Worm (Caenorhabditis elegans) whole organism, L4 larva: ENCODE measurements around the gene rig-4.
A peak's percentile ranks its signal among the peaks of the same experiment; 100 is the strongest.

ENCODE experiments used
- F10B5.3 ChIP-seq: sonication (generic microtip); optimal IDR thresholded peaks from 2 replicates; lab custom pipeline; 2016; ENCODE audit warnings: mild to moderate bottlenecking, missing genetic modification characterization, missing compliant biosample characterization
- Y105C5A.15 ChIP-seq: fragments of 200-800 bp; sonication (Bioruptor generic); IDR thresholded peaks from 2 replicates; pipeline ENCODE4 v1.3.6; 2022; ENCODE audit warnings: missing genetic modification characterization, missing compliant biosample characterization
- aha-1 ChIP-seq: fragments of 150-350 bp; peaks from one replicate; lab custom pipeline; 2014; ENCODE audit warnings: missing biosample characterization, missing genetic modification characterization
- ama-1 ChIP-seq: fragments of 150-350 bp; optimal IDR thresholded peaks from 2 replicates; lab custom pipeline; 2014; ENCODE audit warnings: inconsistent platforms, mixed read lengths
- ceh-20 ChIP-seq: fragments of 200-800 bp; sonication (Bioruptor generic); IDR thresholded peaks from 2 replicates; pipeline ENCODE4 v1.3.6; 2022; ENCODE audit warnings: missing genetic modification reagents, missing genetic modification characterization, missing compliant biosample characterization
- ceh-32 ChIP-seq: sonication (generic microtip); optimal IDR thresholded peaks from 2 replicates; lab custom pipeline; 2016; ENCODE audit warnings: mild to moderate bottlenecking, missing genetic modification characterization, missing compliant biosample characterization; ENCODE audit not compliant: poor library complexity
- ceh-82 ChIP-seq: sonication (generic microtip); optimal IDR thresholded peaks from 2 replicates; lab custom pipeline; 2017; ENCODE audit warnings: missing biosample characterization, missing genetic modification characterization
- daf-16 ChIP-seq, 3 experiments: sonication (generic microtip); optimal IDR thresholded peaks; 2 replicates each; lab custom pipeline; 2016 to 2017; ENCODE audit warnings: missing genetic modification characterization in 3 of 3, missing genetic modification reagents in 3 of 3, mild to moderate bottlenecking in 2 of 3, missing compliant biosample characterization in 2 of 3, missing biosample characterization in 1 of 3, moderate library complexity in 1 of 3
- daf-19 ChIP-seq: fragments of 200-800 bp; sonication (Bioruptor generic); conservative IDR thresholded peaks from 2 replicates; pipeline ENCODE4 v1.3.6; 2022; ENCODE audit warnings: missing genetic modification characterization, missing compliant biosample characterization
- duxl-1 ChIP-seq: sonication (generic microtip); optimal IDR thresholded peaks from 2 replicates; lab custom pipeline; 2016; ENCODE audit warnings: mild to moderate bottlenecking, missing genetic modification characterization, moderate library complexity, missing compliant biosample characterization; ENCODE audit not compliant: poor library complexity
- dve-1 ChIP-seq: sonication (generic microtip); optimal IDR thresholded peaks from 2 replicates; lab custom pipeline; 2017; ENCODE audit warnings: antibody characterized with exemption, mild to moderate bottlenecking, missing genetic modification characterization, missing compliant biosample characterization; ENCODE audit not compliant: insufficient read depth
- egl-27 ChIP-seq: sonication (generic microtip); optimal IDR thresholded peaks from 3 replicates; lab custom pipeline; 2017; ENCODE audit warnings: missing biosample characterization, missing genetic modification reagents, missing genetic modification characterization
- egl-43 ChIP-seq: fragments of 200-800 bp; sonication (Bioruptor generic); IDR thresholded peaks from 2 replicates; pipeline ENCODE4 v1.3.6; 2022; ENCODE audit warnings: missing genetic modification reagents, missing genetic modification characterization, missing compliant biosample characterization
- hlh-11 ChIP-seq: fragments of 200-800 bp; sonication (Bioruptor generic); optimal IDR thresholded peaks from 2 replicates; lab custom pipeline; 2018; ENCODE audit warnings: mild to moderate bottlenecking, missing genetic modification characterization, missing compliant biosample characterization
- jun-1 ChIP-seq: fragments of 150-350 bp; optimal IDR thresholded peaks from 2 replicates; lab custom pipeline; 2014; ENCODE audit warnings: missing biosample characterization, missing genetic modification reagents, missing genetic modification characterization
- mdl-1 ChIP-seq, 2 experiments: fragments of 150-350 bp in 1 of 2; sonication (generic microtip) in 1 of 2; optimal IDR thresholded peaks; 2 replicates each; lab custom pipeline; 2014 to 2017; ENCODE audit warnings: missing biosample characterization in 2 of 2, missing genetic modification characterization in 2 of 2
- mes-2 ChIP-seq: sonication (generic microtip); optimal IDR thresholded peaks from 2 replicates; lab custom pipeline; 2016; ENCODE audit warnings: missing genotype, mild to moderate bottlenecking, missing genetic modification characterization, missing compliant biosample characterization; ENCODE audit not compliant: poor library complexity, severe bottlenecking
- mxl-3 ChIP-seq: fragments of 200-800 bp; sonication (Bioruptor generic); optimal IDR thresholded peaks from 2 replicates; lab custom pipeline; 2018; ENCODE audit warnings: mild to moderate bottlenecking, missing genetic modification characterization, missing compliant biosample characterization
- nhr-10 ChIP-seq: fragments of 150-350 bp; optimal IDR thresholded peaks from 2 replicates; lab custom pipeline; 2014; ENCODE audit warnings: missing biosample characterization, missing genetic modification characterization
- nhr-102 ChIP-seq: sonication (generic microtip); optimal IDR thresholded peaks from 2 replicates; lab custom pipeline; 2016; ENCODE audit warnings: mild to moderate bottlenecking, missing genetic modification characterization, moderate library complexity, missing compliant biosample characterization
- nhr-11 ChIP-seq: fragments of 150-350 bp; optimal IDR thresholded peaks from 2 replicates; lab custom pipeline; 2014; ENCODE audit warnings: missing biosample characterization, missing genetic modification characterization
- nhr-28 ChIP-seq: fragments of 150-350 bp; optimal IDR thresholded peaks from 2 replicates; lab custom pipeline; 2014; ENCODE audit warnings: missing biosample characterization, missing genetic modification characterization
- nhr-41 ChIP-seq: fragments of 200-800 bp; sonication (Bioruptor generic); IDR thresholded peaks from 2 replicates; pipeline ENCODE4 v1.3.6; 2022; ENCODE audit warnings: missing genetic modification reagents, missing genetic modification characterization, missing compliant biosample characterization
- nhr-6 ChIP-seq: fragments of 150-350 bp; optimal IDR thresholded peaks from 2 replicates; lab custom pipeline; 2014; ENCODE audit warnings: missing biosample characterization, missing genetic modification characterization
- nhr-77 ChIP-seq: fragments of 150-350 bp; optimal IDR thresholded peaks from 2 replicates; lab custom pipeline; 2014; ENCODE audit warnings: missing biosample characterization, missing genetic modification characterization
- pqm-1 ChIP-seq: sonication (generic microtip); optimal IDR thresholded peaks from 2 replicates; lab custom pipeline; 2017; ENCODE audit warnings: missing biosample characterization, missing genetic modification characterization
- sdz-12 ChIP-seq: fragments of 200-800 bp; sonication (Bioruptor generic); optimal IDR thresholded peaks from 2 replicates; lab custom pipeline; 2018; ENCODE audit warnings: mild to moderate bottlenecking, missing genetic modification characterization, missing compliant biosample characterization
- snpc-4 ChIP-seq: fragments of 150-350 bp; optimal IDR thresholded peaks from 2 replicates; lab custom pipeline; 2014; ENCODE audit warnings: missing biosample characterization, missing genetic modification characterization
- spr-1 ChIP-seq: sonication (generic microtip); optimal IDR thresholded peaks from 2 replicates; lab custom pipeline; 2016; ENCODE audit warnings: mild to moderate bottlenecking, missing genetic modification characterization, missing compliant biosample characterization
- spr-3 ChIP-seq: fragments of 200-800 bp; sonication (Bioruptor generic); optimal IDR thresholded peaks from 2 replicates; lab custom pipeline; 2018; ENCODE audit warnings: mild to moderate bottlenecking, missing genetic modification characterization, missing compliant biosample characterization
- unc-39 ChIP-seq: sonication (generic microtip); optimal IDR thresholded peaks from 2 replicates; lab custom pipeline; 2017; ENCODE audit warnings: missing biosample characterization, missing genetic modification characterization
- unc-62 ChIP-seq, 3 experiments: fragments of 150-350 bp in 1 of 3; sonication (generic microtip); optimal IDR thresholded peaks in 2 of 3; peaks in 1 of 3; 1 replicate in 1 of 3; 2 replicates in 2 of 3; lab custom pipeline; 2014 to 2017; ENCODE audit warnings: missing biosample characterization in 3 of 3, missing genetic modification characterization in 3 of 3, missing genetic modification reagents in 3 of 3, missing genotype in 1 of 3
- zfp-2 ChIP-seq: sonication (generic microtip); optimal IDR thresholded peaks from 2 replicates; lab custom pipeline; 2016; ENCODE audit warnings: mild to moderate bottlenecking, missing genetic modification characterization, missing compliant biosample characterization
- zfp-3 ChIP-seq: fragments of 200-800 bp; sonication (Bioruptor generic); conservative IDR thresholded peaks from 2 replicates; pipeline ENCODE4 v1.3.6; 2022; ENCODE audit warnings: missing genetic modification reagents, missing genetic modification characterization, missing compliant biosample characterization
- zip-2 ChIP-seq: fragments of 150-350 bp; optimal IDR thresholded peaks from 2 replicates; lab custom pipeline; 2014; ENCODE audit warnings: missing biosample characterization, missing genetic modification characterization
- ztf-11 ChIP-seq: fragments of 150-350 bp; optimal IDR thresholded peaks from 2 replicates; lab custom pipeline; 2014; ENCODE audit warnings: missing biosample characterization, missing genetic modification characterization
- ztf-7 ChIP-seq: fragments of 150-350 bp; optimal IDR thresholded peaks from 2 replicates; lab custom pipeline; 2014; ENCODE audit warnings: missing biosample characterization, missing genetic modification characterization

rig-4 gene

DNA sequence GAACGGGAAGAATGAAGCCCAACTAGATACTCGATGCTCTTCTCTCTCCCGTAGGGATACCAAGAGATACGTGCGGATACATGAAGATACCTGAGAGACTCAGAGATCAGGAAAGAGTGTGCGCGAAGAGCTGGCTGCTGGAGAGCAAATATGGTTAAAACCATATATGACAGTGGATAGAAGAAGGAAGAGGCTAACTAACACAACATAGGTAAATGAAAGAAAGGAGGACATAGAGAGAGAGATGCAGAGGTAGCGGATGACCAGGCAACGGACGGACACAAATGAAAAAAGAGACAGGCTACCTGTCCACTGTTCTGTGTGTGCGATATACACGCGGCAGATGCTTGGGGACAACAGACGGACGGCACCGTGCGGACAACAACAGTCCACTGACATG, 4.2 kb upstream of the rig-4 start:
- TF ChIP-seq nhr-102 (tag; lab: Kevin White, UChicago) (no peak), mdl-1 (tag; optimal IDR thresholded peaks at IDR 0.05; lab: Kevin White, UChicago) (no peak), nhr-10 (tag; lab: Kevin White, UChicago) (no peak), spr-1 (tag; lab: Kevin White, UChicago) (no peak), Y105C5A.15 (no peak), ceh-82 (tag; lab: Kevin White, UChicago) (no peak), nhr-6 (tag; lab: Kevin White, UChicago) (no peak), mxl-3 (GFP tag; lab: Kevin White, UChicago) (peak; percentile 10), spr-3 (GFP tag; lab: Kevin White, UChicago) (no peak), zfp-3 (GFP tag; lab: Robert Waterston, UW) (no peak), unc-62 (GFP tag; optimal IDR thresholded peaks at IDR 0.05 in 1 of 2; lab: Kevin White, UChicago) (peak in 1 of 2 experiments; percentile 93), unc-62 (tag; optimal IDR thresholded peaks at IDR 0.05; lab: Kevin White, UChicago) (no peak), nhr-41 (GFP tag; lab: Robert Waterston, UW) (no peak), mes-2 (tag; lab: Kevin White, UChicago) (no peak), unc-39 (tag; lab: Kevin White, UChicago) (no peak), snpc-4 (no peak), zfp-2 (tag; lab: Kevin White, UChicago) (no peak), nhr-77 (tag; lab: Kevin White, UChicago) (no peak)
- TF ChIP-seq, all 104 proteins: peak for 2

DNA sequence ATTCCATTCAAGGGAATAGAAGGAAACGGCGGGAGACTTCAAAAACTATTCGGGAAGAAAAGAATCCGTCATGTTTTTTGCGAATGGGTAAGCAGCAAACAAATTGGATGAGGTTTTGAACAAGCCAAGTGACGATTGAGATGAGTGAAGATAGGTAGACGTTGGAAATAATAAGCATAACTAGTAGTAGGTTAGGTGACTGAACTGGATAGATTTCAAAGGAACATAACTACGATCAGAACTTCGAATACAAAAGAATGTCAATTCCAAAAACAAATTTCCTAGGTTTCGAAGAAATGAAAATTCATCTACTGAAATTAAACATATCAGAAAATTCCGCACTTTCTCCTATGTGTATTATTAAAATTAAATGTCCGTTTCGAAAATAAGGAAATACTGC, 3.6 kb upstream of the rig-4 start:
- peak; percentile 92 for TF ChIP-seq aha-1 (tag; lab: Kevin White, UChicago)
- TF ChIP-seq pqm-1 (tag; lab: Kevin White, UChicago), result no peak

DNA sequence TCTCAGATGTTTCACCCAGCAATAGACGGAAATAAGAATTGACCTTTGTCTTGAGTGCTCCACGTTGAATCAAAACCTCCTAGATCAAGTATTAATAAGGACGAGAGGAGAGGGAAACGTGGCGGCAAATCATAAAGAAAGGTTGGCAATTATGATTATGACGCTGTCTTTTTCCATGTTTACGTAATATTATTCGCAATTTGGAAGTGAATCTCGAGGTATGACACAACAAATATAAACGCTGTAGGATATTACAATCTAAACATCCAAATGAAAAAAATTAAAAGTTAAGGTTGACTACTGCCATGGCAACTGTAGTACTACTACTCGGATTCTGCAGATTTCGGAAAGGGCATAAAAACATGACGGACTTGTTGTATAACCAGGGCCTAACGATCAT, 2.2 kb upstream of the rig-4 start:
- TF ChIP-seq nhr-11 (tag; lab: Kevin White, UChicago), result no peak
- no peak for TF ChIP-seq egl-27 (tag; lab: Kevin White, UChicago)
- no peak for TF ChIP-seq mes-2 (tag; lab: Kevin White, UChicago)
- TF ChIP-seq duxl-1 (tag; lab: Kevin White, UChicago), result no peak
- no peak for TF ChIP-seq ceh-20 (GFP tag; lab: Robert Waterston, UW)
- TF ChIP-seq ama-1 (lab: Kevin White, UChicago), result no peak
- no peak for TF ChIP-seq zfp-3 (GFP tag; lab: Robert Waterston, UW)
- no peak for TF ChIP-seq zip-2 (tag; lab: Kevin White, UChicago)
- TF ChIP-seq ztf-7 (tag; lab: Kevin White, UChicago), result no peak
- no peak for TF ChIP-seq nhr-77 (tag; lab: Kevin White, UChicago)
- TF ChIP-seq ztf-11 (tag; lab: Kevin White, UChicago), result no peak
- TF ChIP-seq sdz-12, result no peak
- no peak for TF ChIP-seq dve-1 (tag; lab: Kevin White, UChicago)
- no peak for TF ChIP-seq ceh-32 (tag; lab: Kevin White, UChicago)

ce11 chrIV:8005376-8005775, 1.5 kb upstream of the rig-4 start:
- TF ChIP-seq pqm-1 (tag; lab: Kevin White, UChicago) (peak; percentile 64), egl-43 (no peak), F10B5.3 (tag; lab: Kevin White, UChicago) (no peak), jun-1 (no peak), hlh-11 (tag; lab: Kevin White, UChicago) (peak; percentile 29), daf-19 (GFP tag; lab: Robert Waterston, UW) (no peak), nhr-28 (tag; lab: Kevin White, UChicago) (peak; percentile 24), sdz-12 (no peak), daf-16 (GFP tag; optimal IDR thresholded peaks at IDR 0.05; lab: Kevin White, UChicago) (no peak), daf-16 (tag; optimal IDR thresholded peaks at IDR 0.05; lab: Kevin White, UChicago) (peak; percentile 64), dve-1 (tag; lab: Kevin White, UChicago) (peak; percentile 39)
